Worm (Caenorhabditis elegans): ENCODE data around the gene F42A8.1.

- no peak for TF ChIP-seq lin-13 (GFP tag; optimal IDR thresholded peaks at IDR 0.05)
- no peak for TF ChIP-seq fos-1 (tag; optimal IDR thresholded peaks at IDR 0.05)
- no peak for TF ChIP-seq nhr-77 (tag; optimal IDR thresholded peaks at IDR 0.05)
- no peak for TF ChIP-seq fkh-10 (GFP tag; optimal IDR thresholded peaks at IDR 0.05)
- no peak for TF ChIP-seq ztf-11 (tag; optimal IDR thresholded peaks at IDR 0.05)
- TF ChIP-seq daf-12 (tag; optimal IDR thresholded peaks at IDR 0.05): no peak
- no peak for TF ChIP-seq duxl-1 (tag; optimal IDR thresholded peaks at IDR 0.05; ENCODE audit: poor library complexity)
Measured at ce11 chrII:9306835-9307234, 39.6 kb downstream of the F42A8.1 start.

All from whole organism, L4 larva.